Worm (Caenorhabditis elegans) whole organism, L4 larva: Measurements from ENCODE around the gene str-108.

ENCODE experiments used
- F26F4.8 ChIP-seq: fragments of 200-800 bp; sonication (Bioruptor generic); conservative IDR thresholded peaks from 2 replicates; pipeline ENCODE4 v1.3.6; 2022; ENCODE audit warnings: missing genetic modification characterization, missing compliant biosample characterization
- F37D6.2 ChIP-seq: sonication (generic microtip); optimal IDR thresholded peaks from 2 replicates; lab custom pipeline; 2016; ENCODE audit warnings: mild to moderate bottlenecking, missing genetic modification characterization, missing compliant biosample characterization
- F44E2.7 ChIP-seq: fragments of 200-800 bp; sonication (Bioruptor generic); IDR thresholded peaks from 2 replicates; pipeline ENCODE4 v2.1.2; 2022; ENCODE audit warnings: missing genetic modification characterization, missing compliant biosample characterization
- F49E8.2 ChIP-seq: sonication (generic microtip); optimal IDR thresholded peaks from 2 replicates; lab custom pipeline; 2016; ENCODE audit warnings: missing compliant biosample characterization, mild to moderate bottlenecking, missing genetic modification characterization, borderline replicate concordance
- T26A8.4 ChIP-seq: fragments of 200-800 bp; sonication (Bioruptor generic); IDR thresholded peaks from 2 replicates; pipeline ENCODE4 v1.3.6; 2022; ENCODE audit warnings: missing genetic modification characterization, missing compliant biosample characterization
- Y48G9A.11 ChIP-seq: fragments of 200-800 bp; sonication (Bioruptor generic); IDR thresholded peaks from 2 replicates; pipeline ENCODE4 v1.3.6; 2022; ENCODE audit warnings: missing genetic modification reagents, missing genetic modification characterization, missing compliant biosample characterization
- ZK546.5 ChIP-seq, 2 experiments: sonication (generic microtip); optimal IDR thresholded peaks; 2 replicates each; lab custom pipeline; 2017; ENCODE audit warnings: missing biosample characterization in 2 of 2, missing genetic modification characterization in 2 of 2
- aly-2 ChIP-seq: sonication (generic microtip); optimal IDR thresholded peaks from 2 replicates; lab custom pipeline; 2018; ENCODE audit warnings: missing biosample characterization, missing genetic modification characterization
- ceh-62 ChIP-seq: sonication (generic microtip); optimal IDR thresholded peaks from 2 replicates; lab custom pipeline; 2017; ENCODE audit warnings: missing biosample characterization, missing genetic modification characterization
- cey-2 ChIP-seq: sonication (generic microtip); optimal IDR thresholded peaks from 3 replicates; lab custom pipeline; 2017; ENCODE audit warnings: missing genetic modification characterization, mild to moderate bottlenecking, missing compliant biosample characterization, antibody characterized with exemption, borderline replicate concordance; ENCODE audit not compliant: insufficient read depth
- dpl-1 ChIP-seq: fragments of 150-350 bp; optimal IDR thresholded peaks from 2 replicates; lab custom pipeline; 2014; ENCODE audit warnings: missing biosample characterization, missing genetic modification reagents, missing genetic modification characterization
- duxl-1 ChIP-seq: sonication (generic microtip); optimal IDR thresholded peaks from 2 replicates; lab custom pipeline; 2016; ENCODE audit warnings: mild to moderate bottlenecking, missing genetic modification characterization, moderate library complexity, missing compliant biosample characterization; ENCODE audit not compliant: poor library complexity
- egl-27 ChIP-seq: sonication (generic microtip); optimal IDR thresholded peaks from 3 replicates; lab custom pipeline; 2017; ENCODE audit warnings: missing biosample characterization, missing genetic modification reagents, missing genetic modification characterization
- egl-43 ChIP-seq: fragments of 200-800 bp; sonication (Bioruptor generic); IDR thresholded peaks from 2 replicates; pipeline ENCODE4 v1.3.6; 2022; ENCODE audit warnings: missing genetic modification reagents, missing genetic modification characterization, missing compliant biosample characterization
- fkh-10 ChIP-seq: fragments of 150-350 bp; optimal IDR thresholded peaks from 2 replicates; lab custom pipeline; 2014; ENCODE audit warnings: missing biosample characterization, missing genetic modification reagents, missing genetic modification characterization
- hif-1 ChIP-seq, 2 experiments: sonication (generic microtip); optimal IDR thresholded peaks; 2 replicates each; lab custom pipeline; 2016 to 2017; ENCODE audit warnings: missing compliant biosample characterization in 2 of 2, missing genetic modification characterization in 2 of 2, missing genetic modification reagents in 2 of 2, missing genotype in 2 of 2, mild to moderate bottlenecking in 1 of 2
- jun-1 ChIP-seq: fragments of 150-350 bp; optimal IDR thresholded peaks from 2 replicates; lab custom pipeline; 2014; ENCODE audit warnings: missing biosample characterization, missing genetic modification reagents, missing genetic modification characterization
- lin-15B ChIP-seq: fragments of 150-350 bp; sonication (generic microtip); optimal IDR thresholded peaks from 3 replicates; lab custom pipeline; 2014; ENCODE audit warnings: missing biosample characterization, missing genetic modification characterization
- lir-3 ChIP-seq: sonication (generic microtip); optimal IDR thresholded peaks from 2 replicates; lab custom pipeline; 2016; ENCODE audit warnings: mild to moderate bottlenecking, missing genetic modification characterization, missing compliant biosample characterization
- lsy-2 ChIP-seq, 2 experiments: fragments of 150-350 bp in 1 of 2; sonication (generic microtip) in 1 of 2; optimal IDR thresholded peaks; 2 replicates each; lab custom pipeline; 2014 to 2017; ENCODE audit warnings: missing biosample characterization in 2 of 2, missing genetic modification characterization in 2 of 2
- madf-9 ChIP-seq: fragments of 200-800 bp; sonication (Bioruptor generic); conservative IDR thresholded peaks from 2 replicates; pipeline ENCODE4 v1.3.6; 2022; ENCODE audit warnings: missing genetic modification reagents, missing genetic modification characterization, missing compliant biosample characterization
- mdl-1 ChIP-seq, 2 experiments: fragments of 150-350 bp in 1 of 2; sonication (generic microtip) in 1 of 2; optimal IDR thresholded peaks; 2 replicates each; lab custom pipeline; 2014 to 2017; ENCODE audit warnings: missing biosample characterization in 2 of 2, missing genetic modification characterization in 2 of 2
- mxl-2 ChIP-seq: fragments of 200-800 bp; sonication (Bioruptor generic); conservative IDR thresholded peaks from 2 replicates; pipeline ENCODE4 v1.3.6; 2022; ENCODE audit warnings: missing genetic modification reagents, missing genetic modification characterization, missing compliant biosample characterization
- nhr-28 ChIP-seq: fragments of 150-350 bp; optimal IDR thresholded peaks from 2 replicates; lab custom pipeline; 2014; ENCODE audit warnings: missing biosample characterization, missing genetic modification characterization
- nhr-41 ChIP-seq: fragments of 200-800 bp; sonication (Bioruptor generic); IDR thresholded peaks from 2 replicates; pipeline ENCODE4 v1.3.6; 2022; ENCODE audit warnings: missing genetic modification reagents, missing genetic modification characterization, missing compliant biosample characterization
- nhr-76 ChIP-seq: fragments of 150-350 bp; optimal IDR thresholded peaks from 2 replicates; lab custom pipeline; 2014; ENCODE audit warnings: missing biosample characterization, missing genetic modification characterization
- pqm-1 ChIP-seq: sonication (generic microtip); optimal IDR thresholded peaks from 2 replicates; lab custom pipeline; 2017; ENCODE audit warnings: missing biosample characterization, missing genetic modification characterization
- rbr-2 ChIP-seq: sonication (generic microtip); optimal IDR thresholded peaks from 2 replicates; lab custom pipeline; 2016; ENCODE audit warnings: missing genotype, missing genetic modification characterization, missing compliant biosample characterization
- saeg-2 ChIP-seq: fragments of 200-800 bp; sonication (Bioruptor generic); IDR thresholded peaks from 2 replicates; pipeline ENCODE4 v1.3.6; 2022; ENCODE audit warnings: missing genetic modification reagents, missing genetic modification characterization, missing compliant biosample characterization
- set-16 ChIP-seq: fragments of 200-800 bp; sonication (Bioruptor generic); IDR thresholded peaks from 2 replicates; pipeline ENCODE4 v1.3.6; 2022; ENCODE audit warnings: missing genetic modification reagents, missing genetic modification characterization, missing compliant biosample characterization
- spr-3 ChIP-seq: fragments of 200-800 bp; sonication (Bioruptor generic); optimal IDR thresholded peaks from 2 replicates; lab custom pipeline; 2018; ENCODE audit warnings: mild to moderate bottlenecking, missing genetic modification characterization, missing compliant biosample characterization
- tag-97 ChIP-seq: fragments of 200-800 bp; sonication (Bioruptor generic); IDR thresholded peaks from 2 replicates; pipeline ENCODE4 v1.3.6; 2022; ENCODE audit warnings: missing genetic modification characterization, missing compliant biosample characterization
- unc-62 ChIP-seq, 3 experiments: fragments of 150-350 bp in 1 of 3; sonication (generic microtip); optimal IDR thresholded peaks in 2 of 3; peaks in 1 of 3; 1 replicate in 1 of 3; 2 replicates in 2 of 3; lab custom pipeline; 2014 to 2017; ENCODE audit warnings: missing biosample characterization in 3 of 3, missing genetic modification characterization in 3 of 3, missing genetic modification reagents in 3 of 3, missing genotype in 1 of 3
- vab-7 ChIP-seq: fragments of 200-800 bp; sonication (Bioruptor generic); IDR thresholded peaks from 2 replicates; pipeline ENCODE4 v1.3.6; 2022; ENCODE audit warnings: missing genetic modification reagents, missing genetic modification characterization, missing compliant biosample characterization
- zfp-2 ChIP-seq: sonication (generic microtip); optimal IDR thresholded peaks from 2 replicates; lab custom pipeline; 2016; ENCODE audit warnings: mild to moderate bottlenecking, missing genetic modification characterization, missing compliant biosample characterization
- zfp-3 ChIP-seq: fragments of 200-800 bp; sonication (Bioruptor generic); conservative IDR thresholded peaks from 2 replicates; pipeline ENCODE4 v1.3.6; 2022; ENCODE audit warnings: missing genetic modification reagents, missing genetic modification characterization, missing compliant biosample characterization
- zip-2 ChIP-seq: fragments of 150-350 bp; optimal IDR thresholded peaks from 2 replicates; lab custom pipeline; 2014; ENCODE audit warnings: missing biosample characterization, missing genetic modification characterization
- ztf-11 ChIP-seq: fragments of 150-350 bp; optimal IDR thresholded peaks from 2 replicates; lab custom pipeline; 2014; ENCODE audit warnings: missing biosample characterization, missing genetic modification characterization

Gene str-108

DNA sequence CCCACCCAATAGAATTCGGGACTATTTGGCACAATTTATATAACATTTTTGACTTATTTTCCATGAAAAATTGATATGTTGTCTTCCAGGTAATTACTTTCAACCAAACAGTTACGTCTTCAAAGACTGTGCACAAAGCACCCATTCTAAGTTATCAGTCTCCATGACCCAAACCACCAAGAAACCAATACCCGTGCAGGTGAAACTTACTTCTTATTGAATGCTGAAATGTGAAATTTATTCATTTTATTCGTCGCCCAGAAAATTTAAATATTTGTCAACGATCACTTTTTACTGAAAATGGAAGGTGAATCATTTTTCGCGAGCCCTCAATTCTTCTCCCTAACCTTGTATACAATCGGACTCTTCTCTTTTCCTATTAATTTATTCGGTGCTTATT lies 24.4 kb downstream of the str-108 start, which contains the start of gene srh-281:
TSS of gene srh-281 (plus strand) at position 301 of the 400 bp plus-strand sequence.
- TF ChIP-seq aly-2 (no peak), pqm-1 (tag; lab: Kevin White, UChicago) (no peak), mxl-2 (GFP tag; lab: Robert Waterston, UW) (no peak), F49E8.2 (tag; lab: Kevin White, UChicago) (no peak), zip-2 (no peak), cey-2 (tag; lab: Kevin White, UChicago) (no peak)

DNA sequence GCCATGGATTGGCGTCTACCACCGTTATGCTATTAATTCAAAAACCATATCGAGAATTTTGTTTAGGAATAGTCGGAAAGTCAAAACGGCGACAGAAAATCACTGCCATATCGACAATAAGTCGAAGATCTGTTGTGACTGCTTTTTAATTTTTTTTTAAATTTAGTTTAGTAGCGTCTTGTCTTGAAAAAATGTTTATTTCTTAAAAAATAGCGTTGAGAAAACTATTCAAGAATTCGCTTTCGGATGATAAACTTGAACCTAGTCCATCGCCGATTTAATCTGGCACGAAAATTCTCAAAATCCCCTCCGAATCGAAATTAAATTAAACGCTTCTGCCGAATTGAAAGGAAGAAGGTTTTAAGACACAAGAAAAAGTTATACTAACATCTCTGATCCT lies 26.1 kb downstream of the str-108 start, which contains the start of gene srh-279:
TSS of gene srh-279 (plus strand) at position 301 of the 400 bp plus-strand sequence.
- TF ChIP-seq unc-62 (GFP tag; optimal IDR thresholded peaks at IDR 0.05 in 1 of 2; lab: Kevin White, UChicago) (peak in 1 of 2 experiments; percentile 26), unc-62 (tag; optimal IDR thresholded peaks at IDR 0.05; lab: Kevin White, UChicago) (no peak), hif-1 (tag; optimal IDR thresholded peaks at IDR 0.05; lab: Kevin White, UChicago) (no peak)

DNA sequence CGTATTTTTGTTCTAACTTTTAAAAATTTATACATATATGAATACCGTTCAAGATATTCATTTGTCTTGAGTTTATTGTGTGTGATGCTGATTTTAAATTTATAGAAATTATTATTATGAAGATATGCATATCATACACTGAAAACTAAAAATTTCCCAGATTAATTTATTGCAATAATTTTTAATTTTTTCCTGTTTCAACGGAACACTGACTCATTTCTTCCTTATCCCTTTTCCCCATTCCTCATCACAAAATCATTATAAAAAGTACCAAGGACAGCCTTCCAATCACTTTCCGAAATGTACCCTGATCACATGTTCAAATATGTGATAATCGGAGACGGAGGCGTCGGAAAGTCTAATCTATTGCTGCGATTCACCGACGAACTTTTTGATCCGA lies 28.6 kb downstream of the str-108 start, which contains the start of gene rabr-4:
TSS of gene rabr-4 (plus strand) at position 301 of the 400 bp plus-strand sequence.
- TF ChIP-seq egl-43 (GFP tag; lab: Robert Waterston, UW) (no peak), ZK546.5 (tag; optimal IDR thresholded peaks at IDR 0.05; lab: Kevin White, UChicago) (no peak), T26A8.4 (GFP tag; lab: Robert Waterston, UW) (no peak), set-16 (GFP tag; lab: Robert Waterston, UW) (no peak), dpl-1 (GFP tag; lab: Kevin White, UChicago) (no peak), lir-3 (no peak), zfp-3 (GFP tag; lab: Robert Waterston, UW) (no peak), jun-1 (tag; lab: Kevin White, UChicago) (no peak), nhr-41 (GFP tag; lab: Robert Waterston, UW) (no peak), mdl-1 (tag; optimal IDR thresholded peaks at IDR 0.05; lab: Kevin White, UChicago) (no peak), lsy-2 (tag; optimal IDR thresholded peaks at IDR 0.05; lab: Kevin White, UChicago) (no peak), egl-27 (tag; lab: Kevin White, UChicago) (no peak), duxl-1 (tag; lab: Kevin White, UChicago) (no peak), F44E2.7 (GFP tag; lab: Robert Waterston, UW) (no peak), rbr-2 (no peak)

DNA sequence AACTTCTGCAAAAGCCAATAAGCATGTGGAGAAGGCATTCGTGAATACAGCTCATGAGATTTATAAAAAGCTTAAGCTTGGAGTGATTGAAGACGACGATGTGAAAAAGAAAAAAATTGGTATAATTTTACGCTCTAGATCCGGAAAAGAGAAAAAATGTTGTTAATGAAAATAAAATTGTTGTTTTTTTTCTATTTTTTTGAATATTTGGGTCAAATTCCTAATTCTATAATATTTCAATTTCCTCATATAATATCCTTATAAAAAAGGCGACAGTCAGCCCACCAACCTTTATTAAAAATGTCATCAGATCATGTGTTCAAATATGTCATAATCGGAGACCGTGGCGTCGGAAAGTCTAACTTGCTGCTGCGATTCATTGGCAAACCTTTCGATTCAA lies 29.3 kb downstream of the str-108 start, which contains the start of gene rabr-3:
TSS of gene rabr-3 (plus strand) at position 301 of the 400 bp plus-strand sequence.
- TF ChIP-seq zfp-2 (tag; lab: Kevin White, UChicago) (no peak), Y48G9A.11 (GFP tag; lab: Robert Waterston, UW) (no peak), ceh-62 (tag; lab: Kevin White, UChicago) (no peak), lin-15B (tag; lab: Kevin White, UChicago) (no peak), nhr-76 (tag; lab: Kevin White, UChicago) (no peak), mxl-2 (GFP tag; lab: Robert Waterston, UW) (no peak), ztf-11 (tag; lab: Kevin White, UChicago) (no peak), saeg-2 (GFP tag; lab: Robert Waterston, UW) (no peak), F26F4.8 (GFP tag; lab: Robert Waterston, UW) (no peak)

DNA sequence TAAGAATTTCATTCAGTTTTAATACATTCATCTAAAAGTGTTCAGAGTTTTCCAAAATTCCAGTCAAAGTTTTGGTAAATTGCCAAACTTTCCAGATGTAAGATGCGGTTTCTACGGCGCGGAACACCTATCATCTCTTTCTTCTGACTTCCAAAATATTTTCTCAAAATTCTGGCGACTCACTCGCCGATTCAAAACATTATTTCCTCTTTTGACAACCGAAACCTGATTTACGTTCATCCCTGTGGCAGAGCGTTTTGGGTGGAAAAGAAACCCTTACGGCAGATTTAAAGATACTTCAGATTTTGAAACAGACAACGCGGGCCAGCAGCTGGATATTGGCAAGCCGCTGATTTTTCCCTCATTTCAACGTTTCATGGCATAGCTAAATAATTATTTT lies 32.0 kb downstream of the str-108 start, which contains the start of gene F11A5.5:
TSS of gene F11A5.5 (plus strand) at position 301 of the 400 bp plus-strand sequence.
- TF ChIP-seq nhr-28 (tag; lab: Kevin White, UChicago) (no peak), tag-97 (GFP tag; lab: Robert Waterston, UW) (no peak), lsy-2 (tag; optimal IDR thresholded peaks at IDR 0.05; lab: Kevin White, UChicago) (no peak), F37D6.2 (no peak), spr-3 (GFP tag; lab: Kevin White, UChicago) (no peak), lir-3 (no peak), cey-2 (tag; lab: Kevin White, UChicago) (no peak), vab-7 (GFP tag; lab: Robert Waterston, UW) (no peak), zfp-2 (tag; lab: Kevin White, UChicago) (no peak), madf-9 (GFP tag; lab: Robert Waterston, UW) (no peak), fkh-10 (no peak), F26F4.8 (GFP tag; lab: Robert Waterston, UW) (no peak), duxl-1 (tag; lab: Kevin White, UChicago) (no peak)
